Fruit fly (Drosophila melanogaster): ENCODE measurements around the gene Trmt61.

DNA sequence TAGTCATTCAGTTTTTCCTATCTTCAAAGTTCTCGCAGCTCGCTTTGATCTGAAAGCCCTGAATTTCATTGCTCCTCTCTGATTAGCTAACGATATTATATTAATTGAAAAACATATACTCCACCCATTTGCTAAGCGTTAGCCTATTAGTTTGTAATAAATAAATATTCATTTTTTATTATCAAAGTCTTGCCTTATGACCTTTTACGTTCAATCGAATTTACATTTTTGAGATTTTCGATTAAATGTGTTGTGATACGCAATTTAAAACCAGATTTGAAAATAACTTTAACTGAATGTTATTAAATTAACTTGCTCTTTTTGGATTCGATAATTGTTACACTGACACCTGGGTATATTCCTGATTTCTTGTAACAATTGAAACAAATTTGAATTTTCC, 3.6 kb downstream of the Trmt61 start, which contains the start of gene CG14551:
- TF ChIP-seq CG3838 (GFP tag; optimal IDR thresholded peaks at IDR 0.05) (no peak), Neu2 (GFP tag; optimal IDR thresholded peaks at IDR 0.05; ENCODE audit: borderline replicate concordance) (no peak), Gug (GFP tag; IDR thresholded peaks at IDR 0.05) (no peak), lov (optimal IDR thresholded peaks at IDR 0.05) (no peak), lov (GFP tag; IDR thresholded peaks at IDR 0.05) (no peak), CG12104 (GFP tag; optimal IDR thresholded peaks at IDR 0.05) (no peak), CG16863 (GFP tag; optimal IDR thresholded peaks at IDR 0.05) (no peak), HLHmδ (GFP tag; optimal IDR thresholded peaks at IDR 0.05) (no peak), CG6254 (GFP tag; optimal IDR thresholded peaks at IDR 0.05) (no peak), CG11085 (GFP tag; IDR thresholded peaks at IDR 0.05) (no peak), emc (GFP tag; optimal IDR thresholded peaks at IDR 0.05) (no peak), CG9437 (GFP tag; optimal IDR thresholded peaks at IDR 0.05) (no peak), Tbp (GFP tag; optimal IDR thresholded peaks at IDR 0.05) (no peak)
